Fruit fly (Drosophila melanogaster) whole organism, embryonic: ENCODE measurements around the gene Hr4.

Experiments
- Adf1 ChIP-seq: fragments of 200-800 bp; sonication (Bioruptor generic); IDR thresholded peaks from 2 replicates; pipeline ENCODE4 v1.3.6; 2022; ENCODE audit warnings: missing biosample characterization, missing genetic modification characterization
- Atf-2 ChIP-seq: fragments of 200-800 bp; sonication (Bioruptor generic); optimal IDR thresholded peaks from 2 replicates; lab custom pipeline; 2016; ENCODE audit warnings: missing biosample characterization, missing genetic modification characterization
- Awh ChIP-seq: fragments of 200-800 bp; sonication (Bioruptor generic); IDR thresholded peaks from 2 replicates; pipeline ENCODE4, ENCODE4 v1.3.6; 2022; ENCODE audit warnings: missing biosample characterization, missing genetic modification characterization
- B-H1 ChIP-seq: fragments of 200-800 bp; sonication (Bioruptor generic); IDR thresholded peaks from 3 replicates; pipeline ENCODE4 v1.3.6; 2022; ENCODE audit warnings: missing biosample characterization, missing genetic modification characterization
- BtbVII ChIP-seq: fragments of 200-800 bp; sonication (Bioruptor generic); optimal IDR thresholded peaks from 3 replicates; lab custom pipeline; 2017; ENCODE audit warnings: missing biosample characterization, mild to moderate bottlenecking, missing genetic modification characterization
- CG1024 ChIP-seq: fragments of 200-800 bp; sonication (Bioruptor generic); IDR thresholded peaks from 2 replicates; pipeline ENCODE4 v1.3.6; 2022; ENCODE audit warnings: missing biosample characterization, missing genetic modification characterization
- CG10654 ChIP-seq: fragments of 200-800 bp; sonication (Bioruptor generic); optimal IDR thresholded peaks from 2 replicates; lab custom pipeline; 2016; ENCODE audit warnings: missing biosample characterization, missing genetic modification characterization
- CG11398 ChIP-seq: fragments of 200-800 bp; sonication (Bioruptor generic); optimal IDR thresholded peaks from 2 replicates; lab custom pipeline; 2016; ENCODE audit warnings: missing biosample characterization, missing genetic modification characterization
- CG11504 ChIP-seq: fragments of 200-800 bp; sonication (Bioruptor generic); optimal IDR thresholded peaks from 3 replicates; lab custom pipeline; 2019; ENCODE audit warnings: missing biosample characterization, mild to moderate bottlenecking, missing genetic modification characterization, moderate library complexity
- CG11723 ChIP-seq: fragments of 200-800 bp; sonication (Bioruptor generic); optimal IDR thresholded peaks from 2 replicates; lab custom pipeline; 2017; ENCODE audit warnings: missing biosample characterization, mild to moderate bottlenecking, missing genetic modification characterization
- CG12236 ChIP-seq: fragments of 200-800 bp; sonication (Bioruptor generic); optimal IDR thresholded peaks from 2 replicates; lab custom pipeline; 2016; ENCODE audit warnings: missing biosample characterization, missing genetic modification characterization
- CG15269 ChIP-seq: fragments of 200-800 bp; sonication (Bioruptor generic); optimal IDR thresholded peaks from 2 replicates; lab custom pipeline; 2018; ENCODE audit warnings: missing biosample characterization, mild to moderate bottlenecking, missing genetic modification characterization, moderate library complexity
- CG17568 ChIP-seq: fragments of 200-800 bp; sonication (Bioruptor generic); optimal IDR thresholded peaks from 2 replicates; lab custom pipeline; 2018; ENCODE audit warnings: missing biosample characterization, mild to moderate bottlenecking, missing genetic modification characterization, moderate library complexity
- CG3065 ChIP-seq: fragments of 200-800 bp; sonication (Bioruptor generic); optimal IDR thresholded peaks from 2 replicates; lab custom pipeline; 2016; ENCODE audit warnings: missing biosample characterization, missing genetic modification characterization
- CG32767 ChIP-seq: fragments of 200-800 bp; sonication (Bioruptor generic); IDR thresholded peaks from 2 replicates; pipeline ENCODE4 v1.3.6; 2022; ENCODE audit warnings: missing biosample characterization, missing genetic modification characterization
- CG3726 ChIP-seq: fragments of 200-800 bp; sonication (Bioruptor generic); IDR thresholded peaks from 3 replicates; pipeline ENCODE4, ENCODE4 v1.3.6; 2022; ENCODE audit warnings: missing biosample characterization, missing genetic modification characterization
- CG3995 ChIP-seq: fragments of 200-800 bp; sonication (Bioruptor generic); optimal IDR thresholded peaks from 3 replicates; lab custom pipeline; 2016; ENCODE audit warnings: missing biosample characterization, missing genetic modification characterization
- CG43689 ChIP-seq: fragments of 200-800 bp; sonication (Bioruptor generic); IDR thresholded peaks from 2 replicates; pipeline ENCODE4 v1.3.6; 2022; ENCODE audit warnings: missing biosample characterization, missing genetic modification characterization
- CG4424 ChIP-seq: fragments of 200-800 bp; sonication (Bioruptor generic); optimal IDR thresholded peaks from 3 replicates; lab custom pipeline; 2016; ENCODE audit warnings: missing biosample characterization, missing genetic modification characterization
- CG4617 ChIP-seq: fragments of 200-800 bp; sonication (Bioruptor generic); optimal IDR thresholded peaks from 3 replicates; lab custom pipeline; 2016; ENCODE audit warnings: missing biosample characterization, missing genetic modification characterization, borderline replicate concordance
- CG5953 ChIP-seq: fragments of 200-800 bp; sonication (Bioruptor generic); IDR thresholded peaks from 2 replicates; pipeline ENCODE4 v1.3.6; 2022; ENCODE audit warnings: missing biosample characterization, missing genetic modification characterization
- CG6654 ChIP-seq: fragments of 200-800 bp; sonication (Bioruptor generic); optimal IDR thresholded peaks from 2 replicates; lab custom pipeline; 2017; ENCODE audit warnings: missing biosample characterization, mild to moderate bottlenecking, missing genetic modification characterization
- CG6765 ChIP-seq: fragments of 200-800 bp; sonication (Bioruptor generic); optimal IDR thresholded peaks from 3 replicates; lab custom pipeline; 2017; ENCODE audit warnings: missing biosample characterization, mild to moderate bottlenecking, missing genetic modification characterization
- CG7271 ChIP-seq: fragments of 200-800 bp; sonication (Bioruptor generic); optimal IDR thresholded peaks from 2 replicates; lab custom pipeline; 2018; ENCODE audit warnings: missing biosample characterization, mild to moderate bottlenecking, missing genetic modification characterization, moderate library complexity
- CG9797 ChIP-seq: fragments of 200-800 bp; sonication (Bioruptor generic); optimal IDR thresholded peaks from 3 replicates; lab custom pipeline; 2018; ENCODE audit warnings: missing biosample characterization, mild to moderate bottlenecking, missing genetic modification characterization
- CoRest ChIP-seq: fragments of 200-800 bp; sonication (Bioruptor generic); optimal IDR thresholded peaks from 3 replicates; lab custom pipeline; 2018; ENCODE audit warnings: missing biosample characterization, mild to moderate bottlenecking, missing genetic modification characterization, moderate library complexity
- Dref ChIP-seq: fragments of 200-800 bp; sonication (Bioruptor generic); IDR thresholded peaks from 2 replicates; pipeline ENCODE4 v1.3.6; 2022; ENCODE audit warnings: missing biosample characterization, missing genetic modification characterization
- Drgx ChIP-seq: fragments of 200-800 bp; sonication (Bioruptor generic); IDR thresholded peaks from 2 replicates; pipeline ENCODE4 v1.3.6; 2022; ENCODE audit warnings: missing biosample characterization, missing genetic modification characterization
- Ets97D ChIP-seq: fragments of 200-800 bp; sonication (Bioruptor generic); optimal IDR thresholded peaks from 3 replicates; lab custom pipeline; 2016; ENCODE audit warnings: missing biosample characterization, missing genetic modification characterization
- HLH3B ChIP-seq: fragments of 200-800 bp; sonication (Bioruptor generic); IDR thresholded peaks from 2 replicates; pipeline ENCODE4 v1.3.6; 2022; ENCODE audit warnings: missing biosample characterization, missing genetic modification characterization
- HLH54F ChIP-seq: fragments of 200-800 bp; sonication (Bioruptor generic); optimal IDR thresholded peaks from 3 replicates; lab custom pipeline; 2016; ENCODE audit warnings: missing biosample characterization, missing genetic modification characterization
- HmgZ ChIP-seq: fragments of 200-800 bp; sonication (Bioruptor generic); optimal IDR thresholded peaks from 2 replicates; lab custom pipeline; 2018; ENCODE audit warnings: missing biosample characterization, mild to moderate bottlenecking, missing genetic modification characterization
- MESR4 ChIP-seq: fragments of 200-800 bp; sonication (Bioruptor generic); optimal IDR thresholded peaks from 2 replicates; lab custom pipeline; 2018; ENCODE audit warnings: missing biosample characterization, mild to moderate bottlenecking, missing genetic modification characterization, moderate library complexity
- Ssrp ChIP-seq: fragments of 200-800 bp; sonication (Bioruptor generic); optimal IDR thresholded peaks from 2 replicates; lab custom pipeline; 2018; ENCODE audit warnings: missing biosample characterization, mild to moderate bottlenecking, missing genetic modification characterization, moderate library complexity
- Taf1 ChIP-seq: fragments of 200-800 bp; sonication (Bioruptor generic); IDR thresholded peaks from 2 replicates; pipeline ENCODE4 v1.3.6; 2022; ENCODE audit warnings: missing biosample characterization, missing genetic modification characterization
- ab ChIP-seq: fragments of 200-800 bp; sonication (Bioruptor generic); optimal IDR thresholded peaks from 2 replicates; lab custom pipeline; 2016; ENCODE audit warnings: missing biosample characterization, missing genetic modification characterization
- amos ChIP-seq: fragments of 200-800 bp; sonication (Bioruptor generic); IDR thresholded peaks from 2 replicates; pipeline ENCODE4 v1.3.6; 2022; ENCODE audit warnings: missing biosample characterization, missing genetic modification characterization; ENCODE audit not compliant: partially characterized antibody
- ap ChIP-seq: fragments of 200-800 bp; sonication (Bioruptor generic); IDR thresholded peaks from 2 replicates; pipeline ENCODE4 v1.3.6; 2022; ENCODE audit warnings: missing biosample characterization, missing genetic modification characterization
- bbx ChIP-seq: fragments of 200-800 bp; sonication (Bioruptor generic); IDR thresholded peaks from 2 replicates; pipeline ENCODE4 v1.3.6; 2022; ENCODE audit warnings: missing biosample characterization, missing genetic modification characterization; ENCODE audit not compliant: partially characterized antibody
- esg ChIP-seq: fragments of 200-800 bp; sonication (Bioruptor generic); conservative IDR thresholded peaks from 2 replicates; pipeline ENCODE4 v1.3.6; 2022; ENCODE audit warnings: missing biosample characterization, missing genetic modification characterization
- fd3F ChIP-seq: fragments of 200-800 bp; sonication (Bioruptor generic); optimal IDR thresholded peaks from 2 replicates; lab custom pipeline; 2018; ENCODE audit warnings: missing biosample characterization, mild to moderate bottlenecking, missing genetic modification characterization, moderate library complexity
- nom ChIP-seq: fragments of 200-800 bp; sonication (Bioruptor generic); optimal IDR thresholded peaks from 2 replicates; lab custom pipeline; 2017; ENCODE audit warnings: missing biosample characterization, missing genetic modification characterization, mild to moderate bottlenecking, moderate library complexity, missing genetic modification reagents
- p53 ChIP-seq: fragments of 200-800 bp; sonication (Bioruptor generic); optimal IDR thresholded peaks from 2 replicates; lab custom pipeline; 2016; ENCODE audit warnings: missing biosample characterization, missing genetic modification characterization
- peb ChIP-seq: fragments of 200-800 bp; sonication (Bioruptor generic); IDR thresholded peaks from 2 replicates; pipeline ENCODE4 v1.3.6; 2022; ENCODE audit warnings: missing biosample characterization, missing genetic modification characterization
- pfk ChIP-seq: fragments of 200-800 bp; sonication (Bioruptor generic); optimal IDR thresholded peaks from 2 replicates; lab custom pipeline; 2018; ENCODE audit warnings: missing biosample characterization, mild to moderate bottlenecking, missing genetic modification characterization, moderate library complexity
- sima ChIP-seq: fragments of 200-800 bp; sonication (Bioruptor generic); optimal IDR thresholded peaks from 2 replicates; lab custom pipeline; 2016; ENCODE audit warnings: missing biosample characterization, missing genetic modification characterization
- sisA ChIP-seq: fragments of 200-800 bp; sonication (Bioruptor generic); IDR thresholded peaks from 2 replicates; pipeline ENCODE4 v1.3.6; 2022; ENCODE audit warnings: missing biosample characterization, missing genetic modification characterization
- sna ChIP-seq: fragments of 200-800 bp; sonication (Bioruptor generic); IDR thresholded peaks from 2 replicates; pipeline ENCODE4 v1.3.6; 2022; ENCODE audit warnings: missing biosample characterization, missing genetic modification characterization; ENCODE audit not compliant: partially characterized antibody
- tgo ChIP-seq: fragments of 200-800 bp; sonication (Bioruptor generic); IDR thresholded peaks from 3 replicates; pipeline ENCODE4 v1.3.6; 2022; ENCODE audit warnings: missing biosample characterization, missing genetic modification characterization
- tio ChIP-seq: fragments of 200-800 bp; sonication (Bioruptor generic); optimal IDR thresholded peaks from 2 replicates; lab custom pipeline; 2017; ENCODE audit warnings: missing biosample characterization, missing genetic modification characterization, inconsistent platforms
- tll ChIP-seq, 2 experiments: fragments of 200-800 bp in 1 of 2; fragments of >200 bp in 1 of 2; sonication (Bioruptor generic) in 1 of 2; optimal IDR thresholded peaks; 2 replicates each; lab custom pipeline; 2017 to 2019; ENCODE audit warnings: missing biosample characterization in 2 of 2, missing genetic modification characterization in 2 of 2, mild to moderate bottlenecking in 1 of 2, moderate library complexity in 1 of 2

The Hr4 gene

DNA sequence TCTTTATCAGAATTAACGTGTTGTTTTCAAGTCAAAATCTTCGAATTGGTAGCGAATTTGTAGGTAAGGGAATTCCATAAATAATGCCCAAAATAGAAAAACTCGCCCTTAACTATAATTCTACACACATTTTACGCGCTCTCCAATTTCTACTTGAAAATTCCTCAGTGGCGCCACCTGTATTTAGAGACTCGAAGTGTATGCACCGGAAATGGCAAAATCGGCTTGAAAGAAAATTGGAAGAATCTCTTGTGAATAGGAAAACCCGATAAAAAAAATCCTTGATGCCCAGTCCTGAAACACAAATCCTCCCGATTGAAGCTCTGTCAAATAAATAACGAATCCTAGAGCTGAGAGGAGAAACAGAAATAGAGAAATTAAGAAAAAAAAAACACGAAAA is 64.1 kb downstream of the Hr4 start (continued):
- TF ChIP-seq HLH3B (GFP tag; lab: Robert Waterston, UW) (peak; percentile 52; the same call in 1 of the 2 replicates), pfk (peak; percentile 53), CG11398 (peak; percentile 66), CoRest (peak; percentile 62), tgo (GFP tag; lab: Robert Waterston, UW) (peak; percentile 54; the same call in 2 of the 3 replicates), Taf1 (GFP tag; lab: Robert Waterston, UW) (no peak), CG5953 (GFP tag; lab: Robert Waterston, UW) (no peak), esg (GFP tag; lab: Robert Waterston, UW) (no peak), fd3F (GFP tag; lab: Kevin White, UChicago) (peak; percentile 42), sima (no peak), BtbVII (GFP tag; lab: Kevin White, UChicago) (peak; percentile 70), ab (GFP tag; lab: Kevin White, UChicago) (no peak), CG10654 (GFP tag; lab: Kevin White, UChicago) (peak; percentile 54), CG11723 (GFP tag; lab: Kevin White, UChicago) (peak; percentile 45), CG3065 (GFP tag; lab: Kevin White, UChicago) (peak; percentile 56), CG6765 (GFP tag; lab: Kevin White, UChicago) (peak; percentile 81), B-H1 (peak; percentile 40; the same call in 1 of the 3 replicates), CG43689 (GFP tag; lab: Robert Waterston, UW) (peak; percentile 29; the same call in 1 of the 2 replicates), MESR4 (GFP tag; lab: Kevin White, UChicago) (peak; percentile 12), sisA (GFP tag; lab: Robert Waterston, UW) (no peak), CG17568 (GFP tag; lab: Kevin White, UChicago) (no peak), CG7271 (peak; percentile 58), Ssrp (tag; lab: Kevin White, UChicago) (peak; percentile 8), CG4424 (GFP tag; lab: Kevin White, UChicago) (peak; percentile 73), CG12236 (GFP tag; lab: Kevin White, UChicago) (peak; percentile 66), CG3995 (GFP tag; lab: Kevin White, UChicago) (peak; percentile 20), Ets97D (peak; percentile 99), CG3726 (no peak), tll (GFP tag; optimal IDR thresholded peaks at IDR 0.05; lab: Kevin White, UChicago) (no peak), HLH54F (GFP tag; lab: Kevin White, UChicago) (no peak), CG15269 (tag; lab: Kevin White, UChicago) (peak; percentile 68), bbx (peak; percentile 28; the same call in 1 of the 2 replicates), CG4617 (GFP tag; lab: Kevin White, UChicago) (no peak), Drgx (0 out of 2 replicates have a peak, but pooled peaks have one; percentile 18), CG6654 (GFP tag; lab: Kevin White, UChicago) (peak; percentile 39), sna (GFP tag; lab: Robert Waterston, UW) (no peak), CG1024 (0 out of 2 replicates have a peak, but pooled peaks have one; percentile 26), CG32767 (GFP tag; lab: Robert Waterston, UW) (no peak), tio (GFP tag; lab: Kevin White, UChicago) (no peak), Adf1 (GFP tag; lab: Robert Waterston, UW) (peak; percentile 11; the same call in 1 of the 2 replicates), CG11504 (tag; lab: Kevin White, UChicago) (no peak), Awh (peak; percentile 54), Atf-2 (GFP tag; lab: Kevin White, UChicago) (peak; percentile 52), CG9797 (GFP tag; lab: Kevin White, UChicago) (no peak), Dref (GFP tag; lab: Robert Waterston, UW) (peak; percentile 35), p53 (GFP tag; lab: Kevin White, UChicago) (peak; percentile 49), peb (GFP tag; lab: Robert Waterston, UW) (no peak), HmgZ (tag; lab: Kevin White, UChicago) (peak; percentile 41), amos (GFP tag; lab: Robert Waterston, UW) (peak; percentile 52), ap (peak; percentile 41; the same call in 1 of the 2 replicates), nom (peak; percentile 39)
